Worm (Caenorhabditis elegans): ENCODE data around the gene srx-108.

Gene srx-108

ce11 chrII:3688333-3688732 lies 17.1 kb upstream of the srx-108 start, which contains the start of gene ifas-1:
TSS of gene ifas-1 (minus strand) at chrII:3688719.
- TF ChIP-seq zfh-2 (GFP tag; conservative IDR thresholded peaks at IDR 0.05) (peak; percentile 73), madf-10 (tag; optimal IDR thresholded peaks at IDR 0.05) (no peak), ceh-58 (GFP tag; IDR thresholded peaks at IDR 0.05) (0 out of 2 replicates have a peak, but pooled peaks have one; percentile 21), egrh-3 (GFP tag; IDR thresholded peaks at IDR 0.05) (peak; percentile 27; the same call in 1 of the 2 replicates), K11D2.4 (GFP tag; IDR thresholded peaks at IDR 0.05) (0 out of 2 replicates have a peak, but pooled peaks have one; percentile 30), F10E7.11 (tag; optimal IDR thresholded peaks at IDR 0.05) (no peak)

DNA sequence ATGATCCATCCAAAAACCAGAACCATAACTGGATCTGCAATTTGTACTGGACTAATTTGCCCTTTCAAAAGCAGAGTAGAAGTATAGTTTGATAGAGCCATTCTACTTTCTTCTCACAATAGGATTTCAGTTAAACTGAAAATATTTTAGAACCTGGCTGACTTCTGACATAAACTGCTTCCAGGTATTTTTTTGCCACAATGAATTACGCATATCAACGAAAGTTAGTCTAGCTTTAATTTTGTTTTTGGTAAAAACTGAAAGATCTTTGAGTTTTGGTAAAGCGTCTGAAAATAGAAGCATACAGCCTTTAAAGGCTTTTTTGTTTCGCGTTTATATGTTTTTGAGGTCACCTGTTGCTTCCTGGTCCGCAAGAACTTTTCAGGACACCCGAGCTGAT lies 14.8 kb upstream of the srx-108 start, which contains the start of gene srx-101:
TSS of gene srx-101 (minus strand) at position 101 of the 400 bp plus-strand sequence.
- TF ChIP-seq ccch-3 (GFP tag; optimal IDR thresholded peaks at IDR 0.05) = no peak
- no peak for TF ChIP-seq chd-7 (tag; optimal IDR thresholded peaks at IDR 0.05)
- TF ChIP-seq rpc-1 (optimal IDR thresholded peaks at IDR 0.05) = no peak
- no peak for TF ChIP-seq rpc-1 (tag; optimal IDR thresholded peaks at IDR 0.05)
- no peak for TF ChIP-seq dpl-1 (GFP tag; optimal IDR thresholded peaks at IDR 0.05)
- no peak for TF ChIP-seq snpc-1.1 (tag; optimal IDR thresholded peaks at IDR 0.05; ENCODE audit: insufficient read depth)
- no peak for TF ChIP-seq bed-1 (GFP tag; IDR thresholded peaks at IDR 0.05)
- no peak for TF ChIP-seq ceh-40 (GFP tag; IDR thresholded peaks at IDR 0.05)
- TF ChIP-seq madf-6 (GFP tag; IDR thresholded peaks at IDR 0.05) = no peak
- TF ChIP-seq F57A8.1 (GFP tag; optimal IDR thresholded peaks at IDR 0.05) = no peak
- TF ChIP-seq rec-8 (tag; optimal IDR thresholded peaks at IDR 0.05) = no peak
- no peak for TF ChIP-seq nfyb-1 (GFP tag; IDR thresholded peaks at IDR 0.05)
- no peak for TF ChIP-seq nhr-120 (GFP tag; IDR thresholded peaks at IDR 0.05)
- no peak for TF ChIP-seq hsf-1 (GFP tag; IDR thresholded peaks at IDR 0.05)
- TF ChIP-seq mxl-1 (tag; optimal IDR thresholded peaks at IDR 0.05) = no peak

- TF ChIP-seq T26A5.8 (tag; optimal IDR thresholded peaks at IDR 0.05) (no peak), hrde-1 (tag; optimal IDR thresholded peaks at IDR 0.05; ENCODE audit: borderline replicate concordance) (no peak), K11D2.4 (GFP tag; IDR thresholded peaks at IDR 0.05) (no peak), D2030.7 (GFP tag; IDR thresholded peaks at IDR 0.05) (no peak), ZK185.1 (tag; optimal IDR thresholded peaks at IDR 0.05; ENCODE audit: poor library complexity, severe bottlenecking) (no peak), lin-35 (GFP tag; optimal IDR thresholded peaks at IDR 0.05) (no peak), lsl-1 (GFP tag; optimal IDR thresholded peaks at IDR 0.05) (no peak), die-1 (tag; optimal IDR thresholded peaks at IDR 0.05) (no peak), unc-130 (GFP tag; optimal IDR thresholded peaks at IDR 0.05) (no peak), egl-18 (GFP tag; IDR thresholded peaks at IDR 0.05) (no peak), ztf-3 (GFP tag; optimal IDR thresholded peaks at IDR 0.05) (no peak), ama-1 (optimal IDR thresholded peaks at IDR 0.05) (no peak), ama-1 (GFP tag; optimal IDR thresholded peaks at IDR 0.05) (no peak), Y53G8AR.9 (GFP tag; conservative IDR thresholded peaks at IDR 0.05) (no peak), lsy-27 (tag; optimal IDR thresholded peaks at IDR 0.05; ENCODE audit: borderline replicate concordance, insufficient read depth) (no peak), ztf-18 (tag; optimal IDR thresholded peaks at IDR 0.05) (no peak), athp-1 (tag; optimal IDR thresholded peaks at IDR 0.05) (no peak), bed-1 (GFP tag; IDR thresholded peaks at IDR 0.05) (no peak)
Measured at ce11 chrII:3694664-3695063, 10.8 kb upstream of the srx-108 start, which contains the start of gene srx-102. TSS of gene srx-102 (minus strand) at chrII:3694764.

Measured in whole organism, young adult.